Fruit fly (Drosophila melanogaster) whole organism, embryonic: Measurements from ENCODE around the gene CG17549.

Experiments used
- Aef1 ChIP-seq: fragments of 200-800 bp; sonication (Bioruptor generic); IDR thresholded peaks from 3 replicates; pipeline ENCODE4 v1.3.6; 2022; ENCODE audit warnings: missing biosample characterization, missing genetic modification characterization
- B-H1 ChIP-seq: fragments of 200-800 bp; sonication (Bioruptor generic); IDR thresholded peaks from 3 replicates; pipeline ENCODE4 v1.3.6; 2022; ENCODE audit warnings: missing biosample characterization, missing genetic modification characterization
- CG12942 ChIP-seq: fragments of 200-800 bp; sonication (Bioruptor generic); optimal IDR thresholded peaks from 3 replicates; lab custom pipeline; 2016; ENCODE audit warnings: missing biosample characterization, missing genetic modification characterization
- CG13624 ChIP-seq: fragments of 200-800 bp; sonication (Bioruptor generic); optimal IDR thresholded peaks from 2 replicates; lab custom pipeline; 2016; ENCODE audit warnings: missing biosample characterization, missing genetic modification characterization
- CG15073 ChIP-seq: fragments of 200-800 bp; sonication (Bioruptor generic); optimal IDR thresholded peaks from 2 replicates; lab custom pipeline; 2016; ENCODE audit warnings: missing biosample characterization, missing genetic modification characterization
- CG1529 ChIP-seq: fragments of 200-800 bp; sonication (Bioruptor generic); optimal IDR thresholded peaks from 3 replicates; lab custom pipeline; 2018; ENCODE audit warnings: missing biosample characterization, missing genetic modification characterization
- CG15514 ChIP-seq: fragments of 200-800 bp; sonication (Bioruptor generic); optimal IDR thresholded peaks from 3 replicates; lab custom pipeline; 2017; ENCODE audit warnings: missing biosample characterization, missing genetic modification characterization, mild to moderate bottlenecking, moderate library complexity, missing genetic modification reagents
- CG18011 ChIP-seq: fragments of 200-800 bp; sonication (Bioruptor generic); optimal IDR thresholded peaks from 2 replicates; lab custom pipeline; 2017; ENCODE audit warnings: missing biosample characterization, missing genetic modification characterization, mild to moderate bottlenecking, moderate library complexity, missing genotype
- CG18476 ChIP-seq: fragments of 200-800 bp; sonication (Bioruptor generic); optimal IDR thresholded peaks from 2 replicates; lab custom pipeline; 2016; ENCODE audit warnings: missing biosample characterization, mild to moderate bottlenecking, missing genetic modification characterization
- CG18619 ChIP-seq: fragments of 200-800 bp; sonication (Bioruptor generic); optimal IDR thresholded peaks from 3 replicates; lab custom pipeline; 2017; ENCODE audit warnings: missing biosample characterization, mild to moderate bottlenecking, missing genetic modification characterization
- CG30403 ChIP-seq: fragments of 200-800 bp; sonication (Bioruptor generic); optimal IDR thresholded peaks from 3 replicates; lab custom pipeline; 2016; ENCODE audit warnings: missing biosample characterization, missing genetic modification characterization
- CG34422 ChIP-seq: fragments of 200-800 bp; sonication (Bioruptor generic); IDR thresholded peaks from 3 replicates; pipeline ENCODE4 v1.3.6; 2022; ENCODE audit warnings: missing biosample characterization, missing genetic modification characterization
- CG8388 ChIP-seq: fragments of 200-800 bp; sonication (Bioruptor generic); optimal IDR thresholded peaks from 2 replicates; lab custom pipeline; 2019; ENCODE audit warnings: missing biosample characterization, mild to moderate bottlenecking, missing genetic modification characterization, moderate library complexity
- CG8924 ChIP-seq: fragments of 200-800 bp; optimal IDR thresholded peaks from 3 replicates; lab custom pipeline; 2019; ENCODE audit warnings: missing biosample characterization, mild to moderate bottlenecking, missing genetic modification characterization, moderate library complexity
- CTCF ChIP-seq: fragments of 200-800 bp; sonication (Bioruptor generic); optimal IDR thresholded peaks from 2 replicates; lab custom pipeline; 2017; ENCODE audit warnings: missing biosample characterization, mild to moderate bottlenecking, missing genetic modification characterization, moderate library complexity
- Dfd ChIP-seq, 2 experiments: fragments of >200 bp; optimal IDR thresholded peaks; 2 replicates each; lab custom pipeline; 2017; ENCODE audit warnings: missing biosample characterization in 2 of 2, missing genetic modification characterization in 2 of 2
- Dp ChIP-seq: fragments of 200-800 bp; sonication (Bioruptor generic); optimal IDR thresholded peaks from 2 replicates; lab custom pipeline; 2018; ENCODE audit warnings: missing biosample characterization, mild to moderate bottlenecking, missing genetic modification characterization, moderate library complexity
- Dref ChIP-seq: fragments of 200-800 bp; sonication (Bioruptor generic); IDR thresholded peaks from 2 replicates; pipeline ENCODE4 v1.3.6; 2022; ENCODE audit warnings: missing biosample characterization, missing genetic modification characterization
- GATAe ChIP-seq: fragments of 200-800 bp; sonication (Bioruptor generic); conservative IDR thresholded peaks from 2 replicates; pipeline ENCODE4 v1.3.6; 2022; ENCODE audit warnings: missing biosample characterization, missing genetic modification characterization
- HLH4C ChIP-seq: fragments of 200-800 bp; sonication (Bioruptor generic); IDR thresholded peaks from 3 replicates; pipeline ENCODE4 v1.3.6; 2022; ENCODE audit warnings: missing biosample characterization, missing genetic modification characterization; ENCODE audit not compliant: partially characterized antibody
- Hmr ChIP-seq: fragments of 200-800 bp; sonication (Bioruptor generic); optimal IDR thresholded peaks from 3 replicates; lab custom pipeline; 2017; ENCODE audit warnings: mild to moderate bottlenecking, missing biosample characterization, missing genetic modification reagents, missing genetic modification characterization
- Hr51 ChIP-seq, 2 experiments: fragments of 200-800 bp; sonication (Bioruptor generic); optimal IDR thresholded peaks; 2 replicates in 1 of 2; 3 replicates in 1 of 2; lab custom pipeline; 2016 to 2018; ENCODE audit warnings: missing biosample characterization in 2 of 2, missing genetic modification characterization in 2 of 2, mild to moderate bottlenecking in 1 of 2, moderate library complexity in 1 of 2
- Hsf ChIP-seq: fragments of 200-800 bp; sonication (Bioruptor generic); optimal IDR thresholded peaks from 3 replicates; lab custom pipeline; 2016; ENCODE audit warnings: missing biosample characterization, missing genetic modification characterization
- Kr ChIP-seq: fragments of 200-800 bp; sonication (Bioruptor generic); optimal IDR thresholded peaks from 2 replicates; lab custom pipeline; 2017; ENCODE audit warnings: missing biosample characterization, mild to moderate bottlenecking, missing genetic modification characterization
- MBD-R2 ChIP-seq: fragments of 200-800 bp; sonication (Bioruptor generic); IDR thresholded peaks from 2 replicates; pipeline ENCODE4 v1.3.6; 2022; ENCODE audit warnings: missing biosample characterization, missing genetic modification characterization
- Meics ChIP-seq: fragments of 200-800 bp; sonication (Bioruptor generic); optimal IDR thresholded peaks from 2 replicates; lab custom pipeline; 2017; ENCODE audit warnings: missing biosample characterization, mild to moderate bottlenecking, missing genetic modification characterization
- Nf-YA ChIP-seq: fragments of 200-800 bp; sonication (Bioruptor generic); IDR thresholded peaks from 2 replicates; pipeline ENCODE4 v1.3.6; 2022; ENCODE audit warnings: missing biosample characterization, missing genetic modification characterization
- Sox102F ChIP-seq: fragments of 200-800 bp; sonication (Bioruptor generic); optimal IDR thresholded peaks from 2 replicates; lab custom pipeline; 2018; ENCODE audit warnings: missing biosample characterization, mild to moderate bottlenecking, missing genetic modification characterization, moderate library complexity
- Stat92E ChIP-seq, 3 experiments: fragments of >200 bp in 2 of 3; fragments of 200-800 bp in 1 of 3; sonication (Bioruptor generic) in 1 of 3; optimal IDR thresholded peaks; 2 replicates each; lab custom pipeline; 2017 to 2019; ENCODE audit warnings: missing biosample characterization in 3 of 3, missing genetic modification characterization in 3 of 3, mild to moderate bottlenecking in 1 of 3, moderate library complexity in 1 of 3
- ara ChIP-seq: fragments of 200-800 bp; sonication (Bioruptor generic); IDR thresholded peaks from 2 replicates; pipeline ENCODE4 v1.3.6; 2022; ENCODE audit warnings: missing biosample characterization, missing genetic modification characterization
- btn ChIP-seq: fragments of 200-800 bp; sonication (Bioruptor generic); optimal IDR thresholded peaks from 2 replicates; lab custom pipeline; 2016; ENCODE audit warnings: missing biosample characterization, missing genetic modification characterization
- caup ChIP-seq: fragments of 200-800 bp; sonication (Bioruptor generic); optimal IDR thresholded peaks from 3 replicates; lab custom pipeline; 2017; ENCODE audit warnings: missing biosample characterization, mild to moderate bottlenecking, missing genetic modification characterization, moderate library complexity; ENCODE audit not compliant: severe bottlenecking
- chinmo ChIP-seq: fragments of 200-800 bp; sonication (Bioruptor generic); IDR thresholded peaks from 4 replicates; pipeline ENCODE4 v1.3.6; 2022; ENCODE audit warnings: missing biosample characterization, missing genetic modification characterization; ENCODE audit not compliant: partially characterized antibody
- dmrt99B ChIP-seq: fragments of 200-800 bp; sonication (Bioruptor generic); optimal IDR thresholded peaks from 2 replicates; lab custom pipeline; 2018; ENCODE audit warnings: missing biosample characterization, mild to moderate bottlenecking, missing genetic modification characterization, moderate library complexity
- eve ChIP-seq, 2 experiments: fragments of >200 bp; optimal IDR thresholded peaks; 2 replicates each; lab custom pipeline; 2017; ENCODE audit warnings: missing biosample characterization in 2 of 2, missing genetic modification characterization in 2 of 2
- eyg ChIP-seq: fragments of 200-800 bp; sonication (Bioruptor generic); optimal IDR thresholded peaks from 3 replicates; lab custom pipeline; 2016; ENCODE audit warnings: missing biosample characterization, missing genetic modification characterization
- gsb ChIP-seq: fragments of 200-800 bp; sonication (Bioruptor generic); IDR thresholded peaks from 2 replicates; pipeline ENCODE4 v1.3.6; 2022; ENCODE audit warnings: missing biosample characterization, missing genetic modification characterization
- hb ChIP-seq: fragments of 200-800 bp; sonication (Bioruptor generic); IDR thresholded peaks from 3 replicates; pipeline ENCODE4 v1.3.6; 2022; ENCODE audit warnings: missing biosample characterization, missing genetic modification characterization; ENCODE audit not compliant: partially characterized antibody
- ind ChIP-seq: fragments of 200-800 bp; sonication (Bioruptor generic); optimal IDR thresholded peaks from 3 replicates; lab custom pipeline; 2016; ENCODE audit warnings: missing biosample characterization, missing genetic modification characterization
- jing ChIP-seq: fragments of 200-800 bp; sonication (Bioruptor generic); optimal IDR thresholded peaks from 2 replicates; lab custom pipeline; 2018; ENCODE audit warnings: missing biosample characterization, mild to moderate bottlenecking, missing genetic modification characterization
- klu ChIP-seq: fragments of 200-800 bp; sonication (Bioruptor generic); IDR thresholded peaks from 2 replicates; pipeline ENCODE4 v1.3.6; 2022; ENCODE audit warnings: missing biosample characterization, missing genetic modification characterization
- lilli ChIP-seq: fragments of 200-800 bp; sonication (Bioruptor generic); optimal IDR thresholded peaks from 3 replicates; lab custom pipeline; 2016; ENCODE audit warnings: missing biosample characterization, missing genetic modification characterization
- onecut ChIP-seq: fragments of 200-800 bp; sonication (Bioruptor generic); IDR thresholded peaks from 2 replicates; pipeline ENCODE4 v1.3.6; 2022; ENCODE audit warnings: missing biosample characterization, missing genetic modification characterization
- pb ChIP-seq: fragments of 200-800 bp; sonication (Bioruptor generic); optimal IDR thresholded peaks from 3 replicates; lab custom pipeline; 2016; ENCODE audit warnings: missing biosample characterization, missing genetic modification characterization
- phol ChIP-seq: fragments of 200-800 bp; sonication (Bioruptor generic); optimal IDR thresholded peaks from 3 replicates; lab custom pipeline; 2018; ENCODE audit warnings: missing biosample characterization, mild to moderate bottlenecking, missing genetic modification characterization, moderate library complexity
- pnt ChIP-seq: fragments of 200-800 bp; sonication (Bioruptor generic); optimal IDR thresholded peaks from 3 replicates; lab custom pipeline; 2016; ENCODE audit warnings: missing biosample characterization, missing genetic modification characterization
- slbo ChIP-seq: fragments of 200-800 bp; sonication (Bioruptor generic); IDR thresholded peaks from 2 replicates; pipeline ENCODE4 v1.3.6; 2022; ENCODE audit warnings: missing biosample characterization, missing genetic modification characterization
- tap ChIP-seq: fragments of 200-800 bp; optimal IDR thresholded peaks from 3 replicates; lab custom pipeline; 2019; ENCODE audit warnings: missing biosample characterization, mild to moderate bottlenecking, missing genetic modification characterization, moderate library complexity
- tgo ChIP-seq: fragments of 200-800 bp; sonication (Bioruptor generic); IDR thresholded peaks from 3 replicates; pipeline ENCODE4 v1.3.6; 2022; ENCODE audit warnings: missing biosample characterization, missing genetic modification characterization
- z ChIP-seq: fragments of 200-800 bp; sonication (Bioruptor generic); IDR thresholded peaks from 3 replicates; pipeline ENCODE4 v1.3.6; 2022; ENCODE audit warnings: missing biosample characterization, missing genetic modification characterization

The CG17549 gene

DNA sequence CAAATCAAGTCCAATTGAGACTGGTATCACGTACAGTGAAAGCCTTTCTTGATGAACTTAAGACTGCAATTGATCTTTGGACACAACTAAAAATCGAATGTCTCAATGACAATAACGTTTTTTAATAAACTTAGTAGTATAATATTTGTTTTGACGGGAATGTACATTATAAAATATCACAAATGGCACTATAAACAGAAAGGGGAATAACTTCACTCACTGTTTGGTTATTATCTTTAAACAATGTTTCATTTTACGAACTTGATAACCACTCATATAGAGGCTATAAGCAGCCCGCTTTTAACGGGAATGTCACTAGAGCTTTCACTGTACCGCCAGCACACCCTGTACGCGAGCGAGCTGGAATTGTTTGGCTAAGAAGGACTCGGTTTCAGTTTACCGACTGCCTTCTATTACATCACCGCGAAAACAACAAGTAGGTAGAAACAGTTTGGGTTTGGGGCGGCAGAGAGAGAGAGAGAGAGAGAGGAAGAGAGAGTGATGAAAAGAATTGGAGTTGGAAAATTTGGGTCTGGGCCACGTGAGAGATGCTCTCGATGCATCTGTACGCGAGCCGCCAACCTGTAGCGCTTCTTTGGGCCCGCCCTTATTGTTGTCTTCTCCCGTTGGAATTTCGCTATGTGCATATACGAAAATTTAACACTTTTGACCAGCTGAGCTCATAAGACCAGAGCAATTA is 7.9 kb upstream of the CG17549 start (continued):
- no peak for TF ChIP-seq klu (GFP tag; lab: Robert Waterston, UW)
- no peak for TF ChIP-seq tgo
- TF ChIP-seq caup (GFP tag; lab: Kevin White, UChicago): no peak
- peak; percentile 52 for TF ChIP-seq dmrt99B (tag; lab: Kevin White, UChicago)
- TF ChIP-seq pb (GFP tag; lab: Kevin White, UChicago): no peak
- TF ChIP-seq eyg (GFP tag; lab: Kevin White, UChicago): no peak
- TF ChIP-seq ind (GFP tag; lab: Kevin White, UChicago): peak; percentile 22
- no peak for TF ChIP-seq Dp (GFP tag; lab: Kevin White, UChicago)
- TF ChIP-seq gsb (GFP tag; lab: Robert Waterston, UW): no peak
- TF ChIP-seq CG18011 (GFP tag; lab: Kevin White, UChicago): no peak
- TF ChIP-seq CG13624 (GFP tag; lab: Kevin White, UChicago): no peak
- peak; percentile 12 for TF ChIP-seq CG8388
- TF ChIP-seq Dfd (GFP tag; optimal IDR thresholded peaks at IDR 0.05; lab: Kevin White, UChicago): no peak
- TF ChIP-seq CG30403 (GFP tag; lab: Kevin White, UChicago): peak; percentile 37
- TF ChIP-seq hb: no peak
- no peak for TF ChIP-seq B-H1 (GFP tag; lab: Robert Waterston, UW)
- no peak for TF ChIP-seq CTCF (GFP tag; lab: Kevin White, UChicago)
- peak; percentile 6 for TF ChIP-seq CG8924
- TF ChIP-seq CG15514 (GFP tag; lab: Kevin White, UChicago): peak; percentile 10
- no peak for TF ChIP-seq chinmo
- no peak for TF ChIP-seq pnt (GFP tag; lab: Kevin White, UChicago)
- no peak for TF ChIP-seq Dref
- TF ChIP-seq jing (GFP tag; lab: Kevin White, UChicago): peak; percentile 6
- TF ChIP-seq CG18476 (GFP tag; lab: Kevin White, UChicago): no peak
- peak; percentile 6 for TF ChIP-seq tap (tag; lab: Kevin White, UChicago)
- peak; percentile 39 for TF ChIP-seq lilli (GFP tag; lab: Kevin White, UChicago)
- TF ChIP-seq Meics (GFP tag; lab: Kevin White, UChicago): peak; percentile 49
- TF ChIP-seq CG18619 (GFP tag; lab: Kevin White, UChicago): no peak
- peak; percentile 22 for TF ChIP-seq Sox102F (GFP tag; lab: Kevin White, UChicago)
- no peak for TF ChIP-seq ara
- no peak for TF ChIP-seq HLH4C (GFP tag; lab: Robert Waterston, UW)
- no peak for TF ChIP-seq z (GFP tag; lab: Robert Waterston, UW)
- no peak for TF ChIP-seq Hsf
- TF ChIP-seq Nf-YA (GFP tag; lab: Robert Waterston, UW): no peak
- no peak; the same call in 2 of the 3 replicates for TF ChIP-seq Aef1
- peak; percentile 49 for TF ChIP-seq Hmr (GFP tag; lab: Kevin White, UChicago)
- TF ChIP-seq slbo (GFP tag; lab: Robert Waterston, UW): peak; percentile 39
- no peak for TF ChIP-seq btn (GFP tag; lab: Kevin White, UChicago)
- peak; percentile 29 for TF ChIP-seq phol (tag; lab: Kevin White, UChicago)
- TF ChIP-seq onecut (GFP tag; lab: Robert Waterston, UW): no peak
- peak in 1 of 2 experiments; percentile 79 for TF ChIP-seq eve (GFP tag; optimal IDR thresholded peaks at IDR 0.05; lab: Kevin White, UChicago)
- TF ChIP-seq Stat92E (GFP tag; optimal IDR thresholded peaks at IDR 0.05; lab: Kevin White, UChicago): no peak
- no peak for TF ChIP-seq Kr
- TF ChIP-seq MBD-R2: 0 out of 2 replicates have a peak, but pooled peaks have one; percentile 9
- no peak for TF ChIP-seq GATAe (GFP tag; lab: Robert Waterston, UW)
- TF ChIP-seq CG12942 (GFP tag; lab: Kevin White, UChicago): no peak
- TF ChIP-seq CG15073: no peak
- no peak for TF ChIP-seq CG34422 (GFP tag; lab: Robert Waterston, UW)
- no peak for TF ChIP-seq CG1529
- peak in 1 of 2 experiments; percentile 33 for TF ChIP-seq Hr51 (GFP tag; optimal IDR thresholded peaks at IDR 0.05; lab: Kevin White, UChicago)
